Worm (Caenorhabditis elegans): ENCODE data around the gene pgam-5.

DNA sequence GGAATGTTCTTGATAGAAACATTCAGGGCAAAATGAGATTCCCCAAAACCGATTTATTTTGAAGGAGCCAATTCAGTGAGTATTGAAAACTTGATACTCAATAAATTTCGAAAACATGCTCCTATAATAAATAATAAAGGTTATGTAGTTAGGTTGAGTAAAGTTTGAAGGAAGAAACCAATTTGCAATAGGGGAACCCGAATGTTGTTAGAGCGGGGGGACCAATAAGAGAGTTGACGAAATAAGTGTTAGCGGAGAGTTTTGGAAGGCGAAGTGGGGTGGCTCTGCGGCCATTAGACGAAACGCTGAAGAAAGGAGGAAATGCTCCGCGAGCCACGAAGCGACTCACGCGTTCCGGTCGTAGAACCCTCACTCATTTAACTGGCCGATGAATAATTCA, 26.4 kb upstream of the pgam-5 start:
- TF ChIP-seq ama-1 (optimal IDR thresholded peaks at IDR 0.05), result no peak
- no peak for TF ChIP-seq sea-1 (GFP tag; conservative IDR thresholded peaks at IDR 0.05)
